Worm (Caenorhabditis elegans) whole organism, L4 larva: Measurements from ENCODE around the gene Y110A2AL.1.

Experiments
- D1046.2 ChIP-seq: fragments of 200-800 bp; sonication (Bioruptor generic); IDR thresholded peaks from 2 replicates; pipeline ENCODE4 v1.3.6; 2022; ENCODE audit warnings: missing genetic modification characterization, missing compliant biosample characterization
- F10B5.3 ChIP-seq: sonication (generic microtip); optimal IDR thresholded peaks from 2 replicates; lab custom pipeline; 2016; ENCODE audit warnings: mild to moderate bottlenecking, missing genetic modification characterization, missing compliant biosample characterization
- F37D6.2 ChIP-seq: sonication (generic microtip); optimal IDR thresholded peaks from 2 replicates; lab custom pipeline; 2016; ENCODE audit warnings: mild to moderate bottlenecking, missing genetic modification characterization, missing compliant biosample characterization
- Y5F2A.4 ChIP-seq: fragments of 200-800 bp; sonication (Bioruptor generic); optimal IDR thresholded peaks from 2 replicates; lab custom pipeline; 2018; ENCODE audit warnings: mild to moderate bottlenecking, missing genetic modification characterization, missing compliant biosample characterization
- ZK337.2 ChIP-seq: fragments of 200-800 bp; sonication (Bioruptor generic); IDR thresholded peaks from 2 replicates; pipeline ENCODE4 v1.3.6; 2022; ENCODE audit warnings: missing genetic modification reagents, missing genetic modification characterization, missing compliant biosample characterization
- aha-1 ChIP-seq: fragments of 150-350 bp; peaks from one replicate; lab custom pipeline; 2014; ENCODE audit warnings: missing biosample characterization, missing genetic modification characterization
- arid-1 ChIP-seq: fragments of 200-800 bp; sonication (Bioruptor generic); conservative IDR thresholded peaks from 2 replicates; pipeline ENCODE4 v1.3.6; 2022; ENCODE audit warnings: missing genetic modification reagents, missing genetic modification characterization, missing compliant biosample characterization
- attf-4 ChIP-seq: sonication (generic microtip); optimal IDR thresholded peaks from 3 replicates; lab custom pipeline; 2017; ENCODE audit warnings: missing biosample characterization, missing genetic modification characterization
- ceh-44 ChIP-seq: fragments of 200-800 bp; sonication (Bioruptor generic); IDR thresholded peaks from 2 replicates; pipeline ENCODE4 v1.3.6; 2022; ENCODE audit warnings: missing genetic modification reagents, missing genetic modification characterization, missing compliant biosample characterization
- cey-2 ChIP-seq: sonication (generic microtip); optimal IDR thresholded peaks from 3 replicates; lab custom pipeline; 2017; ENCODE audit warnings: missing genetic modification characterization, mild to moderate bottlenecking, missing compliant biosample characterization, antibody characterized with exemption, borderline replicate concordance; ENCODE audit not compliant: insufficient read depth
- ctbp-1 ChIP-seq: fragments of 200-800 bp; sonication (Bioruptor generic); IDR thresholded peaks from 2 replicates; pipeline ENCODE4 v1.3.6; 2022; ENCODE audit warnings: missing genetic modification reagents, missing genetic modification characterization, missing compliant biosample characterization
- daf-12 ChIP-seq: fragments of 150-350 bp; optimal IDR thresholded peaks from 2 replicates; lab custom pipeline; 2014; ENCODE audit warnings: missing biosample characterization, missing genetic modification reagents, missing genetic modification characterization
- daf-19 ChIP-seq: fragments of 200-800 bp; sonication (Bioruptor generic); conservative IDR thresholded peaks from 2 replicates; pipeline ENCODE4 v1.3.6; 2022; ENCODE audit warnings: missing genetic modification characterization, missing compliant biosample characterization
- daf-8 ChIP-seq: fragments of 200-800 bp; sonication (Bioruptor generic); IDR thresholded peaks from 2 replicates; pipeline ENCODE4 v1.3.6; 2022; ENCODE audit warnings: missing genetic modification characterization, missing compliant biosample characterization
- dpl-1 ChIP-seq: fragments of 150-350 bp; optimal IDR thresholded peaks from 2 replicates; lab custom pipeline; 2014; ENCODE audit warnings: missing biosample characterization, missing genetic modification reagents, missing genetic modification characterization
- dve-1 ChIP-seq: sonication (generic microtip); optimal IDR thresholded peaks from 2 replicates; lab custom pipeline; 2017; ENCODE audit warnings: antibody characterized with exemption, mild to moderate bottlenecking, missing genetic modification characterization, missing compliant biosample characterization; ENCODE audit not compliant: insufficient read depth
- fos-1 ChIP-seq: fragments of 150-350 bp; optimal IDR thresholded peaks from 2 replicates; lab custom pipeline; 2014; ENCODE audit warnings: missing biosample characterization, missing genetic modification characterization
- gei-8 ChIP-seq: fragments of 200-800 bp; sonication (Bioruptor generic); optimal IDR thresholded peaks from 2 replicates; lab custom pipeline; 2018; ENCODE audit warnings: mild to moderate bottlenecking, missing genetic modification characterization, missing compliant biosample characterization
- hlh-30 ChIP-seq: sonication (generic microtip); optimal IDR thresholded peaks from 2 replicates; lab custom pipeline; 2017; ENCODE audit warnings: antibody characterized with exemption, mild to moderate bottlenecking, missing genetic modification characterization, missing compliant biosample characterization; ENCODE audit not compliant: insufficient read depth
- lim-7 ChIP-seq: fragments of 200-800 bp; sonication (Bioruptor generic); IDR thresholded peaks from 2 replicates; pipeline ENCODE4 v1.3.6; 2022; ENCODE audit warnings: missing genetic modification characterization, missing compliant biosample characterization
- lin-38 ChIP-seq: fragments of 200-800 bp; sonication (Bioruptor generic); IDR thresholded peaks from 2 replicates; pipeline ENCODE4 v1.3.6; 2022; ENCODE audit warnings: missing genetic modification reagents, missing genetic modification characterization, missing compliant biosample characterization
- mxl-3 ChIP-seq: fragments of 200-800 bp; sonication (Bioruptor generic); optimal IDR thresholded peaks from 2 replicates; lab custom pipeline; 2018; ENCODE audit warnings: mild to moderate bottlenecking, missing genetic modification characterization, missing compliant biosample characterization
- nhr-237 ChIP-seq: sonication (generic microtip); optimal IDR thresholded peaks from 2 replicates; lab custom pipeline; 2017; ENCODE audit warnings: missing biosample characterization, missing genetic modification characterization
- nhr-48 ChIP-seq: sonication (generic microtip); optimal IDR thresholded peaks from 2 replicates; lab custom pipeline; 2016; ENCODE audit warnings: mild to moderate bottlenecking, missing genetic modification characterization, missing compliant biosample characterization
- pha-4 ChIP-seq, 2 experiments: fragments of 150-350 bp in 1 of 2; fragments of 200-800 bp in 1 of 2; sonication (Bioruptor generic) in 1 of 2; IDR thresholded peaks in 1 of 2; optimal IDR thresholded peaks in 1 of 2; 2 replicates each; pipeline versions ENCODE4 v1.3.6 to Lab custom; 2014 to 2022; ENCODE audit warnings: missing genetic modification characterization in 2 of 2, missing genetic modification reagents in 2 of 2, missing biosample characterization in 1 of 2, missing compliant biosample characterization in 1 of 2
- rbr-2 ChIP-seq: sonication (generic microtip); optimal IDR thresholded peaks from 2 replicates; lab custom pipeline; 2016; ENCODE audit warnings: missing genotype, missing genetic modification characterization, missing compliant biosample characterization
- set-16 ChIP-seq: fragments of 200-800 bp; sonication (Bioruptor generic); IDR thresholded peaks from 2 replicates; pipeline ENCODE4 v1.3.6; 2022; ENCODE audit warnings: missing genetic modification reagents, missing genetic modification characterization, missing compliant biosample characterization
- snpc-1.2 ChIP-seq: fragments of 200-800 bp; sonication (Bioruptor generic); IDR thresholded peaks from 2 replicates; pipeline ENCODE4 v1.3.6; 2022; ENCODE audit warnings: missing genetic modification reagents, missing genetic modification characterization, missing compliant biosample characterization
- spr-3 ChIP-seq: fragments of 200-800 bp; sonication (Bioruptor generic); optimal IDR thresholded peaks from 2 replicates; lab custom pipeline; 2018; ENCODE audit warnings: mild to moderate bottlenecking, missing genetic modification characterization, missing compliant biosample characterization
- zfp-2 ChIP-seq: sonication (generic microtip); optimal IDR thresholded peaks from 2 replicates; lab custom pipeline; 2016; ENCODE audit warnings: mild to moderate bottlenecking, missing genetic modification characterization, missing compliant biosample characterization
- zip-2 ChIP-seq: fragments of 150-350 bp; optimal IDR thresholded peaks from 2 replicates; lab custom pipeline; 2014; ENCODE audit warnings: missing biosample characterization, missing genetic modification characterization

Y110A2AL.1 gene

ce11 chrII:2871816-2872215 lies 3.1 kb upstream of the Y110A2AL.1 start, which contains the start of gene Y110A2AL.10:
TSS of gene Y110A2AL.10 (minus strand) at chrII:2871916.
- TF ChIP-seq daf-12 (tag; lab: Kevin White, UChicago) (no peak), F10B5.3 (tag; lab: Kevin White, UChicago) (no peak)

- TF ChIP-seq cey-2 (tag; lab: Kevin White, UChicago) (no peak), gei-8 (GFP tag; lab: Kevin White, UChicago) (no peak), dve-1 (tag; lab: Kevin White, UChicago) (no peak), aha-1 (tag; lab: Kevin White, UChicago) (peak; percentile 92)
Measured at ce11 chrII:2878909-2879308, 4.0 kb downstream of the Y110A2AL.1 start.

DNA sequence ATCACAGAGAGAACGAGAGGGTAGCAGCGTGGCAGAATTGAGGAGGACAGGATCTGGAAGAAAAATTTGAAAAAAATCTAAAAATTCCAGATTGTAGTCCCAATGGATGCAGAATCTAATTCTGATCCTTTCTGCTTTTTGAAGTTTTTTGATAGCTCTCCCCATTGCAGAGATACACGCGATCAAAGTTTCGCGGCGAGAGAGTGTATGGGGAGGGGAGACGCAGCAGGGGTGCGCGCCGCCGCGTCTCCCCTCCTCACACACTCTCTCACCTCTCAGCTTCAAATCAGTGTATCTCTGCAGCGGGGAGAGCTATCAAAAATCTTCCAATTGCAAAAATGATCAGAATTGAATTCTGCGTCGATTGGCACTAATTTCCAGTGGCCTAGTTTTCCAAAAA lies 6.2 kb downstream of the Y110A2AL.1 start:
- TF ChIP-seq fos-1 = no peak
- TF ChIP-seq spr-3 (GFP tag; lab: Kevin White, UChicago) = no peak
- TF ChIP-seq attf-4 (tag; lab: Kevin White, UChicago) = no peak
- TF ChIP-seq F37D6.2 = no peak
- no peak for TF ChIP-seq dpl-1 (GFP tag; lab: Kevin White, UChicago)
- no peak for TF ChIP-seq zfp-2 (tag; lab: Kevin White, UChicago)
- no peak for TF ChIP-seq Y5F2A.4 (GFP tag; lab: Kevin White, UChicago)
- no peak for TF ChIP-seq rbr-2 (tag; lab: Kevin White, UChicago)
- no peak for TF ChIP-seq ZK337.2 (GFP tag; lab: Robert Waterston, UW)
- TF ChIP-seq pha-4 (GFP tag; IDR thresholded peaks at IDR 0.05; lab: Robert Waterston, UW) = no peak
- no peak for TF ChIP-seq pha-4 (tag; optimal IDR thresholded peaks at IDR 0.05; lab: Kevin White, UChicago)
- peak; percentile 10; the same call in 1 of the 2 replicates for TF ChIP-seq lim-7 (GFP tag; lab: Robert Waterston, UW)
- peak; percentile 54 for TF ChIP-seq set-16 (GFP tag; lab: Robert Waterston, UW)
- no peak for TF ChIP-seq zip-2 (tag; lab: Kevin White, UChicago)
- TF ChIP-seq ceh-44 (GFP tag; lab: Robert Waterston, UW) = no peak
- TF ChIP-seq gei-8 (GFP tag; lab: Kevin White, UChicago) = no peak
- 0 out of 2 replicates have a peak, but pooled peaks have one; percentile 7 for TF ChIP-seq lin-38
- TF ChIP-seq hlh-30 (tag; lab: Kevin White, UChicago) = no peak

- TF ChIP-seq snpc-1.2 (GFP tag; lab: Robert Waterston, UW) = no peak
- TF ChIP-seq ctbp-1 (GFP tag; lab: Robert Waterston, UW) = no peak
- no peak for TF ChIP-seq arid-1 (GFP tag; lab: Robert Waterston, UW)
- TF ChIP-seq mxl-3 (GFP tag; lab: Kevin White, UChicago) = no peak
- TF ChIP-seq nhr-237 (tag; lab: Kevin White, UChicago) = no peak
- TF ChIP-seq nhr-48 (tag; lab: Kevin White, UChicago) = no peak
- TF ChIP-seq D1046.2 (GFP tag; lab: Robert Waterston, UW) = no peak
- TF ChIP-seq daf-19 (GFP tag; lab: Robert Waterston, UW) = no peak
- TF ChIP-seq daf-8 (GFP tag; lab: Robert Waterston, UW) = no peak
Measured at ce11 chrII:2884810-2885209, 9.9 kb downstream of the Y110A2AL.1 start, which contains the start of gene pigw-1. TSS of gene pigw-1 (minus strand) at chrII:2884910.
